Worm (Caenorhabditis elegans): ENCODE measurements around the gene fbxb-97.

- no peak for TF ChIP-seq snpc-4 (tag; optimal IDR thresholded peaks at IDR 0.05)
- TF ChIP-seq ceh-82 (tag; optimal IDR thresholded peaks at IDR 0.05), result no peak
- TF ChIP-seq ztf-11 (tag; optimal IDR thresholded peaks at IDR 0.05), result no peak
- TF ChIP-seq R02D3.7 (tag; optimal IDR thresholded peaks at IDR 0.05), result no peak
- no peak for TF ChIP-seq elt-3 (tag; optimal IDR thresholded peaks at IDR 0.05)
- TF ChIP-seq tbx-2 (tag; optimal IDR thresholded peaks at IDR 0.05), result no peak
- TF ChIP-seq mml-1 (tag; optimal IDR thresholded peaks at IDR 0.05), result no peak
- TF ChIP-seq nhr-11 (tag; optimal IDR thresholded peaks at IDR 0.05), result no peak
- TF ChIP-seq eor-1 (tag; optimal IDR thresholded peaks at IDR 0.05), result no peak
- no peak for TF ChIP-seq ama-1 (optimal IDR thresholded peaks at IDR 0.05)
- TF ChIP-seq lin-39 (tag; optimal IDR thresholded peaks at IDR 0.05), result no peak
Measured at ce11 chrII:1895762-1896161, 47.8 kb upstream of the fbxb-97 start, which contains the start of gene math-25.

All from whole organism, L3 larva.